Fruit fly (Drosophila melanogaster) whole organism, wandering third instar larva: Measurements from ENCODE around the gene CG13601.
A peak's percentile ranks its signal among the peaks of the same experiment; 100 is the strongest.

Experiments
- Abd-B ChIP-seq: fragments of >200 bp; optimal IDR thresholded peaks from 2 replicates; lab custom pipeline; 2017; ENCODE audit warnings: missing biosample characterization, missing genetic modification characterization
- CG32264 ChIP-seq: fragments of 200-800 bp; sonication (Bioruptor generic); optimal IDR thresholded peaks from 2 replicates; lab custom pipeline; 2016; ENCODE audit warnings: missing biosample characterization, missing genetic modification characterization
- CG9705 ChIP-seq: fragments of 200-800 bp; sonication (Bioruptor generic); optimal IDR thresholded peaks from 2 replicates; lab custom pipeline; 2018; ENCODE audit warnings: missing biosample characterization, mild to moderate bottlenecking, missing genetic modification characterization
- CrebA ChIP-seq: fragments of 200-800 bp; sonication (Bioruptor generic); optimal IDR thresholded peaks from 2 replicates; lab custom pipeline; 2016; ENCODE audit warnings: missing biosample characterization, mild to moderate bottlenecking, missing genetic modification characterization, borderline replicate concordance
- Dfd ChIP-seq: fragments of >200 bp; optimal IDR thresholded peaks from 2 replicates; lab custom pipeline; 2017; ENCODE audit warnings: missing biosample characterization, missing genetic modification characterization
- Dif ChIP-seq: fragments of 200-275, 200-300 bp; sonication (Bioruptor generic); optimal IDR thresholded peaks from 2 replicates; lab custom pipeline; 2018; ENCODE audit warnings: missing biosample characterization, missing genetic modification characterization; ENCODE audit not compliant: partially characterized antibody
- GATAd ChIP-seq: sonication (Bioruptor generic); optimal IDR thresholded peaks from 2 replicates; lab custom pipeline; 2016; ENCODE audit warnings: missing biosample characterization, missing genetic modification characterization
- HLH106 ChIP-seq: fragments of 200-800 bp; optimal IDR thresholded peaks from 3 replicates; lab custom pipeline; 2019; ENCODE audit warnings: missing biosample characterization, mild to moderate bottlenecking, missing genetic modification characterization, moderate library complexity
- Hnf4 ChIP-seq: fragments of 200-800 bp; sonication (Bioruptor generic); optimal IDR thresholded peaks from 2 replicates; lab custom pipeline; 2016; ENCODE audit warnings: missing biosample characterization, mild to moderate bottlenecking, missing genetic modification characterization
- Hr78 ChIP-seq: fragments of >200 bp; optimal IDR thresholded peaks from 2 replicates; lab custom pipeline; 2017; ENCODE audit warnings: missing biosample characterization, missing genetic modification characterization
- Hr83 ChIP-seq: fragments of 200-300 bp; sonication (Bioruptor generic); optimal IDR thresholded peaks from 2 replicates; lab custom pipeline; 2016; ENCODE audit warnings: missing biosample characterization, mild to moderate bottlenecking, missing genetic modification characterization, moderate library complexity; ENCODE audit not compliant: poor library complexity, severe bottlenecking
- Jra ChIP-seq: sonication (Bioruptor generic); optimal IDR thresholded peaks from 2 replicates; lab custom pipeline; 2016; ENCODE audit warnings: missing biosample characterization, missing genetic modification characterization
- Mio ChIP-seq: sonication (Bioruptor generic); optimal IDR thresholded peaks from 2 replicates; lab custom pipeline; 2016; ENCODE audit warnings: missing biosample characterization, missing genetic modification characterization
- Myc ChIP-seq: fragments of >200 bp; optimal IDR thresholded peaks from 2 replicates; lab custom pipeline; 2017
- N ChIP-seq: fragments of >200 bp; optimal IDR thresholded peaks from 2 replicates; lab custom pipeline; 2018; ENCODE audit warnings: missing biosample characterization, missing external identifiers, missing genetic modification characterization
- OdsH ChIP-seq: fragments of 200-800 bp; sonication (Bioruptor generic); optimal IDR thresholded peaks from 2 replicates; lab custom pipeline; 2016; ENCODE audit warnings: missing biosample characterization, mild to moderate bottlenecking, missing genetic modification characterization
- Rel ChIP-seq, 2 experiments: fragments of 200-800 bp; sonication (Bioruptor generic) in 1 of 2; optimal IDR thresholded peaks; 2 replicates in 1 of 2; 3 replicates in 1 of 2; lab custom pipeline; 2016 to 2019; ENCODE audit warnings: mild to moderate bottlenecking in 2 of 2, missing biosample characterization in 2 of 2, missing genetic modification characterization in 2 of 2, moderate library complexity in 1 of 2
- Sp1 ChIP-seq: fragments of 200-800 bp; sonication (Bioruptor generic); optimal IDR thresholded peaks from 3 replicates; lab custom pipeline; 2019; ENCODE audit warnings: missing biosample characterization, mild to moderate bottlenecking, missing genetic modification characterization, moderate library complexity
- Vsx2 ChIP-seq: fragments of 200-300, 225-300 bp; sonication (Bioruptor generic); optimal IDR thresholded peaks from 2 replicates; lab custom pipeline; 2018; ENCODE audit warnings: missing biosample characterization, missing genetic modification characterization; ENCODE audit not compliant: partially characterized antibody
- br ChIP-seq: fragments of 200-800 bp; sonication (Bioruptor generic); optimal IDR thresholded peaks from 2 replicates; lab custom pipeline; 2016; ENCODE audit warnings: missing biosample characterization, missing genetic modification characterization
- brk ChIP-seq: fragments of 200-800 bp; sonication (Bioruptor generic); optimal IDR thresholded peaks from 2 replicates; lab custom pipeline; 2016; ENCODE audit warnings: missing biosample characterization, mild to moderate bottlenecking, missing genetic modification characterization
- dl ChIP-seq, 2 experiments: fragments of 175-275, 200-275 bp in 1 of 2; fragments of 200-275 bp in 1 of 2; sonication (Bioruptor generic); optimal IDR thresholded peaks; lab custom pipeline; 2018; ENCODE audit warnings: mild to moderate bottlenecking in 2 of 2, missing biosample characterization in 2 of 2, missing genetic modification characterization in 2 of 2, moderate library complexity in 2 of 2; ENCODE audit not compliant: partially characterized antibody in 2 of 2, insufficient read depth in 1 of 2
- dmrt93B ChIP-seq: fragments of 200-800 bp; sonication (Bioruptor generic); optimal IDR thresholded peaks from 2 replicates; lab custom pipeline; 2018; ENCODE audit warnings: missing biosample characterization, mild to moderate bottlenecking, missing genetic modification characterization
- dsf ChIP-seq: sonication (Bioruptor generic); optimal IDR thresholded peaks from 2 replicates; lab custom pipeline; 2016; ENCODE audit warnings: missing biosample characterization, missing genetic modification characterization, borderline replicate concordance
- ey ChIP-seq: fragments of 200-800 bp; sonication (Bioruptor generic); optimal IDR thresholded peaks from 2 replicates; lab custom pipeline; 2016; ENCODE audit warnings: missing biosample characterization, missing genetic modification characterization
- foxo ChIP-seq, 2 experiments: fragments of 200-800 bp; sonication (Bioruptor generic); optimal IDR thresholded peaks; 2 replicates in 1 of 2; 3 replicates in 1 of 2; lab custom pipeline; 2016 to 2017; ENCODE audit warnings: missing biosample characterization in 2 of 2, missing genetic modification characterization in 2 of 2
- fru ChIP-seq: fragments of 200-800 bp; sonication (Bioruptor generic); optimal IDR thresholded peaks from 3 replicates; lab custom pipeline; 2016; ENCODE audit warnings: missing biosample characterization, mild to moderate bottlenecking, missing genetic modification characterization
- h ChIP-seq: fragments of 200-800 bp; sonication (Bioruptor generic); optimal IDR thresholded peaks from 3 replicates; lab custom pipeline; 2016; ENCODE audit warnings: missing biosample characterization, mild to moderate bottlenecking, missing genetic modification characterization
- jim ChIP-seq: fragments of 175-275, 200-325 bp; sonication (Bioruptor generic); optimal IDR thresholded peaks from 2 replicates; lab custom pipeline; 2016; ENCODE audit warnings: missing biosample characterization, mild to moderate bottlenecking, missing genetic modification characterization
- lola ChIP-seq: fragments of >200 bp; optimal IDR thresholded peaks from 2 replicates; lab custom pipeline; 2017; ENCODE audit warnings: missing biosample characterization, missing genetic modification characterization
- pan ChIP-seq: fragments of >200 bp; optimal IDR thresholded peaks from 2 replicates; lab custom pipeline; 2017
- psq ChIP-seq: fragments of 200-800 bp; sonication (Bioruptor generic); optimal IDR thresholded peaks from 3 replicates; lab custom pipeline; 2017; ENCODE audit warnings: missing biosample characterization, mild to moderate bottlenecking, missing genetic modification characterization, moderate library complexity
- rgr ChIP-seq: fragments of 200-800 bp; sonication (Bioruptor generic); optimal IDR thresholded peaks from 3 replicates; lab custom pipeline; 2016; ENCODE audit warnings: missing biosample characterization, mild to moderate bottlenecking, missing genetic modification characterization
- sage ChIP-seq: fragments of 200-800 bp; sonication (Bioruptor generic); optimal IDR thresholded peaks from 2 replicates; lab custom pipeline; 2016; ENCODE audit warnings: missing biosample characterization, mild to moderate bottlenecking, missing genetic modification characterization
- sv ChIP-seq: fragments of 200-800 bp; sonication (Bioruptor generic); optimal IDR thresholded peaks from 3 replicates; lab custom pipeline; 2016; ENCODE audit warnings: missing biosample characterization, missing genetic modification characterization
- tai ChIP-seq: sonication (Bioruptor generic); optimal IDR thresholded peaks from 2 replicates; lab custom pipeline; 2016; ENCODE audit warnings: missing biosample characterization, missing genetic modification characterization
- usp ChIP-seq: fragments of >200 bp; optimal IDR thresholded peaks from 2 replicates; lab custom pipeline; 2017; ENCODE audit warnings: missing biosample characterization, missing genetic modification characterization
- woc ChIP-seq: sonication (Bioruptor generic); optimal IDR thresholded peaks from 2 replicates; lab custom pipeline; 2016; ENCODE audit warnings: missing biosample characterization, mild to moderate bottlenecking, missing genetic modification characterization

CG13601 gene

dm6 chr3R:23888273-23889220, 38.9 kb downstream of the CG13601 start:
- TF ChIP-seq brk (GFP tag; lab: Kevin White, UChicago) (peak; percentile 75), Mio (GFP tag; lab: Kevin White, UChicago) (peak; percentile 3), OdsH (GFP tag; lab: Kevin White, UChicago) (peak; percentile 84), tai (GFP tag; lab: Kevin White, UChicago) (peak; percentile 86), Hr78 (no peak), N (GFP tag; lab: Kevin White, UChicago) (no peak), Dfd (no peak), Hr83 (GFP tag; lab: Kevin White, UChicago) (no peak), dmrt93B (GFP tag; lab: Kevin White, UChicago) (peak; percentile 33), CG9705 (GFP tag; lab: Kevin White, UChicago) (peak; percentile 60), ey (GFP tag; lab: Kevin White, UChicago) (peak; percentile 88), foxo (GFP tag; optimal IDR thresholded peaks at IDR 0.05; lab: Kevin White, UChicago) (peak; percentile 38 to 92), psq (GFP tag; lab: Kevin White, UChicago) (peak; percentile 69), Vsx2 (no peak), CG32264 (GFP tag; lab: Kevin White, UChicago) (peak; percentile 72), Hnf4 (GFP tag; lab: Kevin White, UChicago) (peak; percentile 80), lola (GFP tag; lab: Kevin White, UChicago) (no peak), GATAd (GFP tag; lab: Kevin White, UChicago) (peak; percentile 18), Dif (GFP tag; lab: Kevin White, UChicago) (no peak), sv (GFP tag; lab: Kevin White, UChicago) (no peak), woc (GFP tag; lab: Kevin White, UChicago) (peak; percentile 62), Rel (GFP tag; optimal IDR thresholded peaks at IDR 0.05; lab: Kevin White, UChicago) (peak; percentile 78), Rel (tag; optimal IDR thresholded peaks at IDR 0.05; lab: Kevin White, UChicago) (peak; percentile 92), Jra (peak; percentile 45), Abd-B (GFP tag; lab: Kevin White, UChicago) (no peak), Sp1 (peak; percentile 78), h (peak; percentile 89), HLH106 (peak; percentile 88), pan (lab: Kevin White, UChicago) (no peak), usp (GFP tag; lab: Kevin White, UChicago) (no peak), rgr (peak; percentile 89), CrebA (no peak), jim (GFP tag; lab: Kevin White, UChicago) (no peak), dl (GFP tag; optimal IDR thresholded peaks at IDR 0.05; lab: Kevin White, UChicago; ENCODE audit: insufficient read depth in 1 of 2, partially characterized antibody in 2 of 2) (no peak), sage (GFP tag; lab: Kevin White, UChicago) (peak; percentile 10), br (peak; percentile 86), Myc (no peak), dsf (GFP tag; lab: Kevin White, UChicago) (no peak), fru (GFP tag; lab: Kevin White, UChicago) (peak; percentile 87)

dm6 chr3R:23887572-23887971, 39.9 kb downstream of the CG13601 start:
- TF ChIP-seq Jra (no peak), Dif (GFP tag; lab: Kevin White, UChicago) (no peak), usp (GFP tag; lab: Kevin White, UChicago) (no peak), ey (GFP tag; lab: Kevin White, UChicago) (no peak), sage (GFP tag; lab: Kevin White, UChicago) (no peak), OdsH (GFP tag; lab: Kevin White, UChicago) (no peak), CG9705 (GFP tag; lab: Kevin White, UChicago) (no peak), CrebA (no peak), woc (GFP tag; lab: Kevin White, UChicago) (no peak), Rel (GFP tag; optimal IDR thresholded peaks at IDR 0.05; lab: Kevin White, UChicago) (no peak), Rel (tag; optimal IDR thresholded peaks at IDR 0.05; lab: Kevin White, UChicago) (no peak), Hr83 (GFP tag; lab: Kevin White, UChicago) (no peak), CG32264 (GFP tag; lab: Kevin White, UChicago) (no peak), jim (GFP tag; lab: Kevin White, UChicago) (no peak), tai (GFP tag; lab: Kevin White, UChicago) (no peak), dmrt93B (GFP tag; lab: Kevin White, UChicago) (no peak), psq (GFP tag; lab: Kevin White, UChicago) (no peak), Vsx2 (no peak)
